Fruit fly (Drosophila melanogaster) Kc167 (cell line): Measurements from ENCODE around the gene CG14960.

Source experiments
- Myc ChIP-seq: fragments of >200 bp; optimal IDR thresholded peaks from 2 replicates; lab custom pipeline; 2017; ENCODE audit warnings: missing external identifiers
- Sin3A ChIP-seq: fragments of >200 bp; optimal IDR thresholded peaks from 2 replicates; lab custom pipeline; 2018; ENCODE audit warnings: missing external identifiers
- h ChIP-seq: fragments of >200 bp; optimal IDR thresholded peaks from 3 replicates; lab custom pipeline; 2018; ENCODE audit warnings: missing external identifiers
- insv ChIP-seq: fragments of >200 bp; optimal IDR thresholded peaks from 3 replicates; lab custom pipeline; 2018; ENCODE audit warnings: missing external identifiers
- psq ChIP-seq: fragments of >200 bp; optimal IDR thresholded peaks from 2 replicates; lab custom pipeline; 2017; ENCODE audit warnings: missing external identifiers
- ttk ChIP-seq: sonication (Bioruptor generic); optimal IDR thresholded peaks from 2 replicates; lab custom pipeline; 2017; ENCODE audit warnings: missing external identifiers

Gene CG14960

dm6 chr3L:3279930-3280329 lies 9.1 kb downstream of the CG14960 start, which contains the start of gene CG12017:
CG12017 (plus strand) TSS chr3L:3280239.
- TF ChIP-seq Myc (lab: Kevin White, UChicago) (no peak), psq (lab: Kevin White, UChicago) (no peak), insv (no peak), Sin3A (lab: Kevin White, UChicago) (no peak)

dm6 chr3L:3283264-3283663 lies 12.4 kb downstream of the CG14960 start:
- no peak for TF ChIP-seq insv
- no peak for TF ChIP-seq Sin3A (lab: Kevin White, UChicago)
- no peak for TF ChIP-seq h (lab: Kevin White, UChicago)
- no peak for TF ChIP-seq Myc (lab: Kevin White, UChicago)
- no peak for TF ChIP-seq psq (lab: Kevin White, UChicago)
- no peak for TF ChIP-seq ttk (lab: Kevin White, UChicago)

- TF ChIP-seq h (lab: Kevin White, UChicago) (no peak), Sin3A (lab: Kevin White, UChicago) (no peak), Myc (lab: Kevin White, UChicago) (no peak), psq (lab: Kevin White, UChicago) (no peak), insv (no peak), ttk (lab: Kevin White, UChicago) (no peak)
Measured at dm6 chr3L:3284900-3285299, 14.1 kb downstream of the CG14960 start.

dm6 chr3L:3288414-3288813 lies 17.6 kb downstream of the CG14960 start:
- TF ChIP-seq insv, result no peak
- TF ChIP-seq Myc (lab: Kevin White, UChicago), result no peak
- no peak for TF ChIP-seq psq (lab: Kevin White, UChicago)
- TF ChIP-seq ttk (lab: Kevin White, UChicago), result no peak
- TF ChIP-seq h (lab: Kevin White, UChicago), result no peak
- TF ChIP-seq Sin3A (lab: Kevin White, UChicago), result no peak

- no peak for TF ChIP-seq ttk (lab: Kevin White, UChicago)
- TF ChIP-seq psq (lab: Kevin White, UChicago), result no peak
- no peak for TF ChIP-seq Sin3A (lab: Kevin White, UChicago)
- TF ChIP-seq h (lab: Kevin White, UChicago), result no peak
- TF ChIP-seq insv, result no peak
- no peak for TF ChIP-seq Myc (lab: Kevin White, UChicago)
Measured at dm6 chr3L:3291159-3291558, 20.3 kb downstream of the CG14960 start, which contains the start of gene CG12009. CG12009 (plus strand) TSS chr3L:3291459.

dm6 chr3L:3300345-3300744 lies 29.5 kb downstream of the CG14960 start:
- TF ChIP-seq insv (no peak), ttk (lab: Kevin White, UChicago) (no peak), h (lab: Kevin White, UChicago) (no peak), psq (lab: Kevin White, UChicago) (no peak)

dm6 chr3L:3301171-3301738 lies 30.4 kb downstream of the CG14960 start:
- TF ChIP-seq psq (lab: Kevin White, UChicago) (no peak), ttk (lab: Kevin White, UChicago) (no peak), h (lab: Kevin White, UChicago) (no peak), Myc (lab: Kevin White, UChicago) (no peak), Sin3A (lab: Kevin White, UChicago) (no peak), insv (no peak)

dm6 chr3L:3303087-3303526 lies 32.3 kb downstream of the CG14960 start, which contains the start of gene CG14968:
CG14968 (minus strand) TSS chr3L:3303112.
- no peak for TF ChIP-seq h (lab: Kevin White, UChicago)
- TF ChIP-seq insv, result no peak
- TF ChIP-seq Sin3A (lab: Kevin White, UChicago), result no peak
- no peak for TF ChIP-seq psq (lab: Kevin White, UChicago)
- TF ChIP-seq Myc (lab: Kevin White, UChicago), result no peak
- no peak for TF ChIP-seq ttk (lab: Kevin White, UChicago)

dm6 chr3L:3303534-3304459 lies 33.0 kb downstream of the CG14960 start, which contains the start of gene ZnT63C:
ZnT63C (plus strand) TSS chr3L:3303708.
- TF ChIP-seq h (lab: Kevin White, UChicago) (no peak), insv (no peak), ttk (lab: Kevin White, UChicago) (no peak), Sin3A (lab: Kevin White, UChicago) (no peak), Myc (lab: Kevin White, UChicago) (no peak), psq (lab: Kevin White, UChicago) (no peak)

- TF ChIP-seq psq (lab: Kevin White, UChicago) (no peak), insv (no peak), Sin3A (lab: Kevin White, UChicago) (no peak), ttk (lab: Kevin White, UChicago) (no peak), Myc (lab: Kevin White, UChicago) (no peak), h (lab: Kevin White, UChicago) (no peak)
Measured at dm6 chr3L:3304740-3305139, 33.9 kb downstream of the CG14960 start.

dm6 chr3L:3305430-3305829 lies 34.6 kb downstream of the CG14960 start:
- TF ChIP-seq insv, result no peak
- no peak for TF ChIP-seq ttk (lab: Kevin White, UChicago)
- no peak for TF ChIP-seq psq (lab: Kevin White, UChicago)
- no peak for TF ChIP-seq Myc (lab: Kevin White, UChicago)
- TF ChIP-seq h (lab: Kevin White, UChicago), result no peak
- TF ChIP-seq Sin3A (lab: Kevin White, UChicago), result no peak
